Worm (Caenorhabditis elegans) whole organism, early embryonic: ENCODE measurements around the gene mog-3.
A peak's percentile ranks its signal among the peaks of the same experiment; 100 is the strongest.

Experiments used
- B0310.2 ChIP-seq: sonication (generic microtip); optimal IDR thresholded peaks from 2 replicates; lab custom pipeline; 2016; ENCODE audit warnings: mild to moderate bottlenecking, missing genetic modification characterization, missing compliant biosample characterization
- F13C5.2 ChIP-seq: sonication (generic microtip); optimal IDR thresholded peaks from 2 replicates; lab custom pipeline; 2017; ENCODE audit warnings: mild to moderate bottlenecking, missing genetic modification characterization, inconsistent platforms, missing compliant biosample characterization
- aly-1 ChIP-seq: sonication (generic microtip); optimal IDR thresholded peaks from 2 replicates; lab custom pipeline; 2016; ENCODE audit warnings: missing genetic modification characterization, missing compliant biosample characterization
- ama-1 ChIP-seq: fragments of 150-350 bp; optimal IDR thresholded peaks from 2 replicates; lab custom pipeline; 2014
- ceh-13 ChIP-seq: fragments of 200-800 bp; sonication (Bioruptor generic); optimal IDR thresholded peaks from 2 replicates; lab custom pipeline; 2018; ENCODE audit warnings: mild to moderate bottlenecking, missing genetic modification characterization, missing compliant biosample characterization
- ceh-36 ChIP-seq: sonication (generic microtip); optimal IDR thresholded peaks from 2 replicates; lab custom pipeline; 2016; ENCODE audit warnings: missing genetic modification characterization, inconsistent platforms, missing compliant biosample characterization
- ets-7 ChIP-seq: sonication (generic microtip); optimal IDR thresholded peaks from 2 replicates; lab custom pipeline; 2016; ENCODE audit warnings: missing genotype, missing genetic modification characterization, missing compliant biosample characterization
- flt-1 ChIP-seq: fragments of 200-800 bp; sonication (Bioruptor generic); IDR thresholded peaks from 2 replicates; pipeline ENCODE4 v1.3.6; 2022; ENCODE audit warnings: missing genetic modification characterization, missing compliant biosample characterization
- hmbx-1 ChIP-seq: sonication (generic microtip); optimal IDR thresholded peaks from 2 replicates; lab custom pipeline; 2016; ENCODE audit warnings: mild to moderate bottlenecking, missing genetic modification characterization, missing compliant biosample characterization
- hmg-4 ChIP-seq: fragments of 200-800 bp; sonication (Bioruptor generic); optimal IDR thresholded peaks from 2 replicates; lab custom pipeline; 2018; ENCODE audit warnings: mild to moderate bottlenecking, missing genetic modification characterization, missing compliant biosample characterization
- hnd-1 ChIP-seq: sonication (generic microtip); optimal IDR thresholded peaks from 2 replicates; lab custom pipeline; 2016; ENCODE audit warnings: missing genetic modification characterization, missing compliant biosample characterization
- pes-1 ChIP-seq: fragments of 200-800 bp; sonication (Bioruptor generic); IDR thresholded peaks from 2 replicates; pipeline ENCODE4 v1.3.6; 2022; ENCODE audit warnings: missing genetic modification reagents, missing genetic modification characterization, missing compliant biosample characterization
- scrt-1 ChIP-seq: fragments of 200-800 bp; sonication (Bioruptor generic); IDR thresholded peaks from 2 replicates; pipeline ENCODE4 v1.3.6; 2022; ENCODE audit warnings: missing genetic modification characterization, missing compliant biosample characterization
- sea-1 ChIP-seq: fragments of 200-800 bp; sonication (Bioruptor generic); conservative IDR thresholded peaks from 2 replicates; pipeline ENCODE4 v1.3.6; 2022; ENCODE audit warnings: missing genetic modification characterization, missing compliant biosample characterization
- tbx-11 ChIP-seq: fragments of 200-800 bp; sonication (Bioruptor generic); IDR thresholded peaks from 2 replicates; pipeline ENCODE4 v1.3.6; 2022; ENCODE audit warnings: missing genetic modification characterization, missing compliant biosample characterization
- tbx-37 ChIP-seq: fragments of 200-800 bp; sonication (Bioruptor generic); conservative IDR thresholded peaks from 2 replicates; pipeline ENCODE4 v1.3.6; 2022; ENCODE audit warnings: missing genetic modification reagents, missing genetic modification characterization, missing compliant biosample characterization
- tra-4 ChIP-seq: sonication (generic microtip); optimal IDR thresholded peaks from 2 replicates; lab custom pipeline; 2017; ENCODE audit warnings: missing genetic modification characterization, missing compliant biosample characterization

mog-3 gene

ce11 chrIII:5301786-5302268 lies 6.6 kb upstream of the mog-3 start, which contains the start of the genes T15B12.2 and F52C9.5:
Gene T15B12.2, minus strand, starts transcription at chrIII:5301886.
Gene F52C9.5, plus strand, starts transcription at chrIII:5302218.
- TF ChIP-seq tbx-37 (no peak), hmg-4 (GFP tag; lab: Kevin White, UChicago) (no peak), B0310.2 (no peak), tbx-11 (no peak), sea-1 (no peak), aly-1 (tag; lab: Kevin White, UChicago) (no peak), hmbx-1 (tag; lab: Kevin White, UChicago) (no peak), scrt-1 (no peak), ceh-36 (no peak), F13C5.2 (no peak), flt-1 (GFP tag; lab: Robert Waterston, UW) (no peak), tra-4 (no peak), ceh-13 (GFP tag; lab: Kevin White, UChicago) (no peak), pes-1 (GFP tag; lab: Robert Waterston, UW) (no peak), ets-7 (tag; lab: Kevin White, UChicago) (no peak), ama-1 (lab: Kevin White, UChicago) (no peak), hnd-1 (no peak)

- TF ChIP-seq sea-1, result no peak
- TF ChIP-seq hnd-1, result no peak
- no peak for TF ChIP-seq flt-1 (GFP tag; lab: Robert Waterston, UW)
- TF ChIP-seq tra-4, result no peak
- TF ChIP-seq B0310.2, result no peak
- no peak for TF ChIP-seq aly-1 (tag; lab: Kevin White, UChicago)
- no peak for TF ChIP-seq ets-7 (tag; lab: Kevin White, UChicago)
- no peak for TF ChIP-seq hmbx-1 (tag; lab: Kevin White, UChicago)
- TF ChIP-seq ceh-36, result no peak
- TF ChIP-seq tbx-37, result no peak
- no peak for TF ChIP-seq ceh-13 (GFP tag; lab: Kevin White, UChicago)
- no peak for TF ChIP-seq scrt-1
- TF ChIP-seq pes-1 (GFP tag; lab: Robert Waterston, UW), result no peak
- no peak for TF ChIP-seq F13C5.2
- no peak for TF ChIP-seq ama-1 (lab: Kevin White, UChicago)
- TF ChIP-seq tbx-11, result no peak
Measured at ce11 chrIII:5304044-5304443, 4.4 kb upstream of the mog-3 start.

ce11 chrIII:5305725-5306124 lies 2.7 kb upstream of the mog-3 start:
- TF ChIP-seq tbx-11, result no peak; the same call in none of the 2 replicates
- 0 out of 2 replicates have a peak, but pooled peaks have one; percentile 54 for TF ChIP-seq sea-1
- TF ChIP-seq hnd-1, result peak; percentile 44
- TF ChIP-seq ceh-36, result peak; percentile 51
- no peak for TF ChIP-seq hmg-4 (GFP tag; lab: Kevin White, UChicago)
- TF ChIP-seq F13C5.2, result peak; percentile 8
- TF ChIP-seq ceh-13 (GFP tag; lab: Kevin White, UChicago), result peak; percentile 9
- no peak for TF ChIP-seq ets-7 (tag; lab: Kevin White, UChicago)
- TF ChIP-seq B0310.2, result no peak
- TF ChIP-seq tbx-37, result peak; percentile 72
- TF ChIP-seq aly-1 (tag; lab: Kevin White, UChicago), result no peak
- no peak for TF ChIP-seq hmbx-1 (tag; lab: Kevin White, UChicago)
- no peak for TF ChIP-seq ama-1 (lab: Kevin White, UChicago)
- TF ChIP-seq pes-1 (GFP tag; lab: Robert Waterston, UW), result peak; percentile 81
- no peak for TF ChIP-seq flt-1 (GFP tag; lab: Robert Waterston, UW)
- TF ChIP-seq tra-4, result no peak
- peak; percentile 68; the same call in 1 of the 2 replicates for TF ChIP-seq scrt-1

ce11 chrIII:5310403-5310802 lies 2.0 kb downstream of the mog-3 start:
- TF ChIP-seq ceh-36, result no peak
- TF ChIP-seq hnd-1, result no peak
- no peak for TF ChIP-seq tra-4
- no peak for TF ChIP-seq B0310.2
- TF ChIP-seq scrt-1, result no peak
- no peak for TF ChIP-seq hmbx-1 (tag; lab: Kevin White, UChicago)
- no peak for TF ChIP-seq ama-1 (lab: Kevin White, UChicago)
- no peak for TF ChIP-seq sea-1
- TF ChIP-seq F13C5.2, result no peak

- TF ChIP-seq tra-4, result no peak
- no peak for TF ChIP-seq B0310.2
- TF ChIP-seq hmg-4 (GFP tag; lab: Kevin White, UChicago), result no peak
- TF ChIP-seq hmbx-1 (tag; lab: Kevin White, UChicago), result no peak
- TF ChIP-seq ceh-36, result no peak
- TF ChIP-seq sea-1, result no peak
- TF ChIP-seq tbx-11, result no peak
- TF ChIP-seq aly-1 (tag; lab: Kevin White, UChicago), result no peak
- TF ChIP-seq F13C5.2, result no peak
- no peak for TF ChIP-seq flt-1 (GFP tag; lab: Robert Waterston, UW)
- TF ChIP-seq hnd-1, result no peak
- no peak for TF ChIP-seq scrt-1
- no peak for TF ChIP-seq ets-7 (tag; lab: Kevin White, UChicago)
- TF ChIP-seq pes-1 (GFP tag; lab: Robert Waterston, UW), result no peak
- no peak for TF ChIP-seq ama-1 (lab: Kevin White, UChicago)
- no peak for TF ChIP-seq tbx-37
Measured at ce11 chrIII:5310940-5311339, 2.5 kb downstream of the mog-3 start, which contains the start of gene pqe-1. Gene pqe-1, plus strand, starts transcription at chrIII:5311240.

- TF ChIP-seq B0310.2 (no peak), hmg-4 (GFP tag; lab: Kevin White, UChicago) (peak; percentile 34), sea-1 (0 out of 2 replicates have a peak, but pooled peaks have one; percentile 5), pes-1 (GFP tag; lab: Robert Waterston, UW) (no peak), hmbx-1 (tag; lab: Kevin White, UChicago) (no peak), ets-7 (tag; lab: Kevin White, UChicago) (no peak), ceh-13 (GFP tag; lab: Kevin White, UChicago) (no peak), tra-4 (no peak), ceh-36 (no peak)
Measured at ce11 chrIII:5318610-5319009, 10.2 kb downstream of the mog-3 start.

- TF ChIP-seq flt-1 (GFP tag; lab: Robert Waterston, UW) (no peak), tbx-37 (no peak), ama-1 (lab: Kevin White, UChicago) (no peak), ets-7 (tag; lab: Kevin White, UChicago) (no peak), hmbx-1 (tag; lab: Kevin White, UChicago) (no peak), tra-4 (no peak), sea-1 (no peak), scrt-1 (no peak)
Measured at ce11 chrIII:5321661-5322060, 13.3 kb downstream of the mog-3 start, which contains the start of gene F52C9.3. Gene F52C9.3, plus strand, starts transcription at chrIII:5321885.

- no peak for TF ChIP-seq hmg-4 (GFP tag; lab: Kevin White, UChicago)
- TF ChIP-seq ets-7 (tag; lab: Kevin White, UChicago), result no peak
- no peak for TF ChIP-seq pes-1 (GFP tag; lab: Robert Waterston, UW)
- no peak for TF ChIP-seq B0310.2
- no peak for TF ChIP-seq ceh-36
- TF ChIP-seq hnd-1, result no peak
- TF ChIP-seq flt-1 (GFP tag; lab: Robert Waterston, UW), result no peak
- TF ChIP-seq ceh-13 (GFP tag; lab: Kevin White, UChicago), result no peak
Measured at ce11 chrIII:5326323-5326722, 17.9 kb downstream of the mog-3 start, which contains the start of gene sorf-2. Gene sorf-2, plus strand, starts transcription at chrIII:5326623.
